Worm (Caenorhabditis elegans) whole organism, early embryonic: Measurements from ENCODE around the gene sto-4.

Experiments
- aly-1 ChIP-seq: sonication (generic microtip); optimal IDR thresholded peaks from 2 replicates; lab custom pipeline; 2016; ENCODE audit warnings: missing genetic modification characterization, missing compliant biosample characterization
- tbx-11 ChIP-seq: fragments of 200-800 bp; sonication (Bioruptor generic); IDR thresholded peaks from 2 replicates; pipeline ENCODE4 v1.3.6; 2022; ENCODE audit warnings: missing genetic modification characterization, missing compliant biosample characterization

- TF ChIP-seq aly-1 (tag; lab: Kevin White, UChicago) = no peak
- TF ChIP-seq tbx-11 (GFP tag; lab: Robert Waterston, UW) = no peak
Measured at ce11 chrX:11608110-11608759, 35.7 kb upstream of the sto-4 start.
